Worm (Caenorhabditis elegans) whole organism, young adult: ENCODE data around the gene F35H10.5.

Experiments
- B0035.1 ChIP-seq: sonication (generic microtip); optimal IDR thresholded peaks from 2 replicates; lab custom pipeline; 2016; ENCODE audit warnings: missing genetic modification characterization, mild to moderate bottlenecking, missing compliant biosample characterization, missing genotype, missing genetic modification reagents
- B0336.3 ChIP-seq: fragments of 200-800 bp; sonication (Bioruptor generic); IDR thresholded peaks from 2 replicates; pipeline ENCODE4 v1.3.6; 2022; ENCODE audit warnings: missing genetic modification characterization, missing compliant biosample characterization
- C06A6.2 ChIP-seq: fragments of 200-800 bp; sonication (Bioruptor generic); conservative IDR thresholded peaks from 2 replicates; pipeline ENCODE4 v1.3.6; 2022; ENCODE audit warnings: missing genetic modification characterization, missing compliant biosample characterization
- C17E4.6 ChIP-seq: fragments of 200-800 bp; sonication (Bioruptor generic); IDR thresholded peaks from 2 replicates; pipeline ENCODE4 v1.3.6; 2022; ENCODE audit warnings: missing genetic modification reagents, missing genetic modification characterization, missing compliant biosample characterization
- F10E7.11 ChIP-seq: sonication (generic microtip); optimal IDR thresholded peaks from 2 replicates; lab custom pipeline; 2017; ENCODE audit warnings: mild to moderate bottlenecking, missing genetic modification characterization, moderate library complexity, missing compliant biosample characterization
- F39B2.1 ChIP-seq: fragments of 200-800 bp; sonication (Bioruptor generic); IDR thresholded peaks from 2 replicates; pipeline ENCODE4 v1.3.6; 2022; ENCODE audit warnings: missing genetic modification reagents, missing genetic modification characterization, missing compliant biosample characterization
- F49E8.2 ChIP-seq: sonication (generic microtip); optimal IDR thresholded peaks from 3 replicates; lab custom pipeline; 2017; ENCODE audit warnings: missing genetic modification characterization, mild to moderate bottlenecking, missing compliant biosample characterization, antibody characterized with exemption, moderate library complexity; ENCODE audit not compliant: insufficient read depth
- F55B11.4 ChIP-seq: sonication (generic microtip); optimal IDR thresholded peaks from 2 replicates; lab custom pipeline; 2016; ENCODE audit warnings: missing compliant biosample characterization, missing genetic modification characterization, borderline replicate concordance; ENCODE audit not compliant: insufficient read depth
- F57A8.1 ChIP-seq: fragments of 200-800 bp; sonication (Bioruptor generic); optimal IDR thresholded peaks from 2 replicates; lab custom pipeline; 2018; ENCODE audit warnings: mild to moderate bottlenecking, missing genetic modification characterization, moderate library complexity, missing compliant biosample characterization
- K12H6.12 ChIP-seq: fragments of 200-800 bp; sonication (Bioruptor generic); optimal IDR thresholded peaks from 2 replicates; lab custom pipeline; 2018; ENCODE audit warnings: mild to moderate bottlenecking, missing genetic modification characterization, missing compliant biosample characterization
- T26A5.8 ChIP-seq: sonication (generic microtip); optimal IDR thresholded peaks from 2 replicates; lab custom pipeline; 2016; ENCODE audit warnings: missing genetic modification characterization, missing compliant biosample characterization
- aptf-2 ChIP-seq: fragments of 200-800 bp; sonication (Bioruptor generic); conservative IDR thresholded peaks from 2 replicates; pipeline ENCODE4 v1.3.6; 2022; ENCODE audit warnings: missing genetic modification reagents, missing genetic modification characterization, missing compliant biosample characterization
- atf-7 ChIP-seq: sonication (generic microtip); optimal IDR thresholded peaks from 2 replicates; lab custom pipeline; 2017; ENCODE audit warnings: mild to moderate bottlenecking, missing genetic modification characterization, missing compliant biosample characterization
- ceh-27 ChIP-seq: fragments of 200-800 bp; sonication (Bioruptor generic); optimal IDR thresholded peaks from 2 replicates; lab custom pipeline; 2018; ENCODE audit warnings: mild to moderate bottlenecking, missing genetic modification characterization, moderate library complexity, missing compliant biosample characterization
- ceh-40 ChIP-seq: fragments of 200-800 bp; sonication (Bioruptor generic); IDR thresholded peaks from 2 replicates; pipeline ENCODE4 v1.3.6; 2022; ENCODE audit warnings: missing genetic modification characterization, missing compliant biosample characterization
- chd-7 ChIP-seq: sonication (generic microtip); optimal IDR thresholded peaks from 2 replicates; lab custom pipeline; 2016; ENCODE audit warnings: mild to moderate bottlenecking, missing genetic modification characterization, moderate library complexity, missing compliant biosample characterization
- die-1 ChIP-seq: sonication (generic microtip); optimal IDR thresholded peaks from 2 replicates; lab custom pipeline; 2016; ENCODE audit warnings: missing genotype, mild to moderate bottlenecking, missing genetic modification characterization, missing compliant biosample characterization
- efl-1 ChIP-seq: fragments of 150-350 bp; optimal IDR thresholded peaks from 2 replicates; lab custom pipeline; 2014; ENCODE audit warnings: missing biosample characterization, missing genetic modification reagents, missing genetic modification characterization
- egl-18 ChIP-seq: fragments of 200-800 bp; sonication (Bioruptor generic); IDR thresholded peaks from 2 replicates; pipeline ENCODE4 v1.3.6; 2022; ENCODE audit warnings: missing genetic modification reagents, missing genetic modification characterization, missing compliant biosample characterization
- ekl-4 ChIP-seq: fragments of 200-800 bp; sonication (Bioruptor generic); IDR thresholded peaks from 2 replicates; pipeline ENCODE4 v1.3.6; 2022; ENCODE audit warnings: missing genetic modification reagents, missing genetic modification characterization, missing compliant biosample characterization
- ets-4 ChIP-seq: fragments of 200-800 bp; sonication (Bioruptor generic); optimal IDR thresholded peaks from 2 replicates; lab custom pipeline; 2018; ENCODE audit warnings: mild to moderate bottlenecking, missing genetic modification characterization, missing compliant biosample characterization
- fkh-3 ChIP-seq: sonication (generic microtip); optimal IDR thresholded peaks from 2 replicates; lab custom pipeline; 2016; ENCODE audit warnings: mild to moderate bottlenecking, missing genetic modification characterization, missing compliant biosample characterization
- lag-1 ChIP-seq: fragments of 200-800 bp; sonication (Bioruptor generic); IDR thresholded peaks from 2 replicates; pipeline ENCODE4 v1.3.6; 2022; ENCODE audit warnings: missing genetic modification reagents, missing genetic modification characterization, missing compliant biosample characterization
- lin-40 ChIP-seq: sonication (generic microtip); optimal IDR thresholded peaks from 2 replicates; lab custom pipeline; 2016; ENCODE audit warnings: missing genetic modification characterization, mild to moderate bottlenecking, missing compliant biosample characterization, missing genotype, missing genetic modification reagents
- lsy-27 ChIP-seq: sonication (generic microtip); optimal IDR thresholded peaks from 2 replicates; lab custom pipeline; 2017; ENCODE audit warnings: missing genetic modification characterization, mild to moderate bottlenecking, missing compliant biosample characterization, antibody characterized with exemption, missing genotype, borderline replicate concordance; ENCODE audit not compliant: insufficient read depth
- madf-3 ChIP-seq: fragments of 200-800 bp; sonication (Bioruptor generic); IDR thresholded peaks from 2 replicates; pipeline ENCODE4 v1.3.6; 2022; ENCODE audit warnings: missing genetic modification reagents, missing genetic modification characterization, missing compliant biosample characterization
- madf-8 ChIP-seq: fragments of 200-800 bp; sonication (Bioruptor generic); conservative IDR thresholded peaks from 2 replicates; pipeline ENCODE4 v1.3.6; 2022; ENCODE audit warnings: missing genetic modification reagents, missing genetic modification characterization, missing compliant biosample characterization
- nhr-120 ChIP-seq: fragments of 200-800 bp; sonication (Bioruptor generic); IDR thresholded peaks from 2 replicates; pipeline ENCODE4 v1.3.6; 2022; ENCODE audit warnings: missing genetic modification characterization, missing compliant biosample characterization
- nhr-27 ChIP-seq: fragments of 200-800 bp; sonication (Bioruptor generic); optimal IDR thresholded peaks from 2 replicates; lab custom pipeline; 2018; ENCODE audit warnings: mild to moderate bottlenecking, missing genetic modification characterization, moderate library complexity, missing compliant biosample characterization
- nhr-90 ChIP-seq: sonication (generic microtip); optimal IDR thresholded peaks from 2 replicates; lab custom pipeline; 2016; ENCODE audit warnings: missing genotype, mild to moderate bottlenecking, missing genetic modification characterization, missing compliant biosample characterization
- rcor-1 ChIP-seq: fragments of 200-800 bp; sonication (Bioruptor generic); IDR thresholded peaks from 2 replicates; pipeline ENCODE4 v1.3.6; 2022; ENCODE audit warnings: missing genetic modification reagents, missing genetic modification characterization, missing compliant biosample characterization
- rec-8 ChIP-seq, 2 experiments: sonication (generic microtip); optimal IDR thresholded peaks; 2 replicates each; lab custom pipeline; 2016; ENCODE audit warnings: mild to moderate bottlenecking in 2 of 2, missing genetic modification characterization in 2 of 2, missing genetic modification reagents in 2 of 2, missing genotype in 2 of 2, missing biosample characterization in 1 of 2, missing compliant biosample characterization in 1 of 2, moderate library complexity in 1 of 2
- snpc-4 ChIP-seq, 5 experiments: fragments of 150-350 bp in 1 of 5; sonication (generic microtip) in 4 of 5; optimal IDR thresholded peaks; 2 replicates each; lab custom pipeline; 2014 to 2018; ENCODE audit warnings: missing genetic modification characterization in 5 of 5, missing biosample characterization in 3 of 5, antibody characterized with exemption in 2 of 5, mild to moderate bottlenecking in 2 of 5, missing compliant biosample characterization in 2 of 5, missing genotype in 2 of 5, moderate library complexity in 2 of 5, missing genetic modification reagents in 1 of 5
- somi-1 ChIP-seq: fragments of 200-800 bp; sonication (Bioruptor generic); optimal IDR thresholded peaks from 2 replicates; lab custom pipeline; 2018; ENCODE audit warnings: mild to moderate bottlenecking, missing genetic modification characterization, missing compliant biosample characterization
- tbp1 ChIP-seq: fragments of 200-800 bp; sonication (Bioruptor generic); optimal IDR thresholded peaks from 2 replicates; lab custom pipeline; 2018; ENCODE audit warnings: mild to moderate bottlenecking, missing genetic modification characterization, missing compliant biosample characterization
- xnd-1 ChIP-seq: sonication (generic microtip); optimal IDR thresholded peaks from 2 replicates; lab custom pipeline; 2016; ENCODE audit warnings: missing genotype, missing genetic modification reagents, missing genetic modification characterization, missing compliant biosample characterization
- ztf-28 ChIP-seq: fragments of 200-800 bp; sonication (Bioruptor generic); IDR thresholded peaks from 2 replicates; pipeline ENCODE4 v1.3.6; 2022; ENCODE audit warnings: missing genetic modification reagents, missing genetic modification characterization, missing compliant biosample characterization

The F35H10.5 gene

DNA sequence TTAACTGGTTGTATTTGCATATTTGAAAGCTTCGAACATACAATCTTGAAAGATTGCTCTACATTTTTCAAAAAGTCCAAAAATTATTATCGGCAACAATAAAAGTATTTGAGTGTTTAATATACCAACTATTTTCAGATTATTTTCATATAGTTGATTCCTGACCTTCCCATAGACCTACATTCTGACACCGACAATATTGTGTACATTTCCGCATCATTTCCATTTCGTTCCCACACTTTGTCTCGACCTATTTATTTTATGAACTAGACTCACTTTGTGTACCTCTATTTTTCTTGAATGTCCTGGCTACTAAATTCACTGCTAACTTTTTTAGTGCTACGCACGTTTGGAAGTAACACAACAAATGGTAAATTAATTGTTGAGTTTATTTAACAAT, 41.8 kb downstream of the F35H10.5 start, which contains the start of gene lgc-5:
Gene lgc-5, plus strand, starts transcription at position 301 of the 400 bp plus-strand sequence.
- TF ChIP-seq T26A5.8 (tag; lab: Kevin White, UChicago) (no peak), B0035.1 (tag; lab: Kevin White, UChicago) (no peak), egl-18 (GFP tag; lab: Robert Waterston, UW) (no peak), die-1 (tag; lab: Kevin White, UChicago) (no peak), xnd-1 (tag; lab: Kevin White, UChicago) (no peak), ztf-28 (GFP tag; lab: Robert Waterston, UW) (no peak), ets-4 (GFP tag; lab: Kevin White, UChicago) (no peak), fkh-3 (tag; lab: Kevin White, UChicago) (no peak), lsy-27 (tag; lab: Kevin White, UChicago) (no peak), somi-1 (no peak), efl-1 (GFP tag; lab: Kevin White, UChicago) (no peak)

DNA sequence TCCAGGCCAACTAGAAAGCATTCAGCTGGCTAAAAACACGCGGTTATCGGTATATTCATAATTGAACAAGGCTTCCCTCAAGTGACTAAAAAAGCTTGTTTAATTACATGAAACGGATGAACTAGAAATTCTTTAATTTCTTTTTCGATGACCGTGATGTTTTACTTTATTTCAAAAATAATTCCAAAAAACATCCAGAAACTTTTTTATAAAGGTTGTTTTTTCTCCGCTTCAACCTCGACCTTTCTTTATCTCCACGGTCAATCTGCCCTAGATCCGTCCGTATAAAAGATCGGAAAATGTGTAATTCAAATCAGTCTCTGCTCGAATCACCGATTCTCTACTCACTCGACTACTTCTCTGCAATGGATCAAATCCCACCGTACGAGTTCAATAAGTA, 45.0 kb downstream of the F35H10.5 start, which contains the start of gene F17E9.5:
Gene F17E9.5, plus strand, starts transcription at position 301 of the 400 bp plus-strand sequence.
- TF ChIP-seq rcor-1 (GFP tag; lab: Robert Waterston, UW): no peak
- TF ChIP-seq ztf-28 (GFP tag; lab: Robert Waterston, UW): no peak
- no peak for TF ChIP-seq efl-1 (GFP tag; lab: Kevin White, UChicago)
- TF ChIP-seq F55B11.4 (tag; lab: Kevin White, UChicago): no peak
- no peak for TF ChIP-seq rec-8 (tag; optimal IDR thresholded peaks at IDR 0.05; lab: Kevin White, UChicago)
- TF ChIP-seq B0336.3: no peak
- TF ChIP-seq ekl-4 (GFP tag; lab: Robert Waterston, UW): no peak
- TF ChIP-seq nhr-120 (GFP tag; lab: Robert Waterston, UW): no peak
- no peak for TF ChIP-seq tbp1 (GFP tag; lab: Kevin White, UChicago)
- TF ChIP-seq nhr-90 (tag; lab: Kevin White, UChicago): no peak
- no peak for TF ChIP-seq atf-7 (tag; lab: Kevin White, UChicago)
- no peak for TF ChIP-seq ceh-27

DNA sequence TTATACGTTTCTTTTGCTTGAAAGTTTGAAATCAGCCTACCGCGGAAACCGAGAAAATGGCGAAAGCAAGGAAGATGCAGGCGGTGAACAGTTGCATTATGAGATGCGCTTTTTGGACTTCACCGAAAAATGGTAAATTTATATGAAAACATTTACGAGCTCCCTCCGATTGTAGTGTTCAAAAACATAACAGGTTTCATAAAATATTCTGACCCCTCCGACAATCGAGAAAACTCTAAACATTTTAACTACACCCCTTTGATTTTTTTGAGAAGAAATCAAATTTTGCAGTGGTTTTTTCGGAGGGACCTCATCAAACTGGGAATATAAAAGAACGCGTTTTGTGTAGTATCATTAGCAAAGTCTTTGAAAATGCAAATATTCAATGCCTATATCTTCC, 46.5 kb downstream of the F35H10.5 start, which contains the start of the genes F17E9.18 and F17E9.15:
Gene F17E9.18, minus strand, starts transcription at position 101 of the 400 bp plus-strand sequence.
Gene F17E9.15, plus strand, starts transcription at position 368 of the 400 bp plus-strand sequence.
- no peak for TF ChIP-seq madf-3 (GFP tag; lab: Robert Waterston, UW)
- no peak for TF ChIP-seq lag-1 (GFP tag; lab: Robert Waterston, UW)
- TF ChIP-seq atf-7 (tag; lab: Kevin White, UChicago): no peak
- TF ChIP-seq, all 124 proteins: peak for 0

DNA sequence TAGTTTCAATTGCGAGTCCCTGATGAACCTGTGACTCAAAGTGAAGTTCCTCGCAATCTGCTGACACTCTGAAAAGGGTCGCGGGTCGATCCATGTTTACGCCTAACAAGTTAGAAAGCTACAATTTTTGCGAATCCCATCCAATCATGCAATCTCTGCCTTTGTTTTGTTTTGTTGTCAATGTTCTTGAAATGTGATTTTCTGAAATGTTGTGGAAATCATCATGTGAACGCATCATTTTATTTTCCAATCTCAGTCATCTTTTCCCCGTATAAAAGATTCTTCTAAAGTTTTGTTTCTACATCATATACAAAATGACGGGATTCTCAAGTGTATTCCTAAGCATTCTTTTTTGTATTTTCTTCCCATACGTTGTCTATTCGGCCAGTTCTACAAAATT, 47.5 kb downstream of the F35H10.5 start, which contains the start of gene F17E9.4:
Gene F17E9.4, plus strand, starts transcription at position 301 of the 400 bp plus-strand sequence.
- no peak for TF ChIP-seq B0035.1 (tag; lab: Kevin White, UChicago)
- TF ChIP-seq lag-1 (GFP tag; lab: Robert Waterston, UW): no peak
- no peak for TF ChIP-seq snpc-4 (GFP tag; optimal IDR thresholded peaks at IDR 0.05; lab: Kevin White, UChicago)
- no peak for TF ChIP-seq snpc-4 (tag; optimal IDR thresholded peaks at IDR 0.05; lab: Kevin White, UChicago)
- no peak for TF ChIP-seq chd-7 (tag; lab: Kevin White, UChicago)
- TF ChIP-seq F10E7.11 (tag; lab: Kevin White, UChicago): no peak
- TF ChIP-seq madf-8 (GFP tag; lab: Robert Waterston, UW): no peak
- TF ChIP-seq C06A6.2 (GFP tag; lab: Robert Waterston, UW): no peak
- no peak for TF ChIP-seq K12H6.12 (tag; lab: Kevin White, UChicago)
- TF ChIP-seq F39B2.1 (GFP tag; lab: Robert Waterston, UW): no peak
- no peak for TF ChIP-seq rec-8 (tag; optimal IDR thresholded peaks at IDR 0.05; lab: Kevin White, UChicago)
- TF ChIP-seq F57A8.1 (GFP tag; lab: Kevin White, UChicago): no peak
- TF ChIP-seq nhr-27 (tag; lab: Kevin White, UChicago): no peak
- TF ChIP-seq fkh-3 (tag; lab: Kevin White, UChicago): no peak
- no peak for TF ChIP-seq ekl-4 (GFP tag; lab: Robert Waterston, UW)
- no peak for TF ChIP-seq C17E4.6 (GFP tag; lab: Robert Waterston, UW)
- TF ChIP-seq lin-40: no peak
- TF ChIP-seq ceh-40: no peak
- no peak for TF ChIP-seq aptf-2
- no peak for TF ChIP-seq F49E8.2
